Fruit fly (Drosophila melanogaster) ovary, adult (tissue): Measurements from ENCODE around the gene CG17258.

Experiments used
- CG17801 ChIP-seq: fragments of 200-800 bp; optimal IDR thresholded peaks from 2 replicates; lab custom pipeline; 2019; ENCODE audit warnings: missing biosample characterization, mild to moderate bottlenecking, missing genetic modification characterization, moderate library complexity; ENCODE audit not compliant: partially characterized antibody

Gene CG17258

dm6 chr2L:3029012-3029411, 6.1 kb downstream of the CG17258 start, which contains the start of the genes Sf3b2 and CG17219:
Gene Sf3b2, minus strand, starts transcription at chr2L:3029168.
Gene CG17219, plus strand, starts transcription at chr2L:3029253.
- peak; percentile 15 for TF ChIP-seq CG17801

- TF ChIP-seq CG17801: peak; percentile 38
Measured at dm6 chr2L:3022986-3023385, 12.2 kb downstream of the CG17258 start, which contains the start of the genes alpha4GT1 and Prp40. Gene alpha4GT1, minus strand, starts transcription at chr2L:3023141. Gene Prp40, plus strand, starts transcription at chr2L:3023226.

- TF ChIP-seq CG17801: peak; percentile 23
Measured at dm6 chr2L:3018212-3018611, 16.9 kb downstream of the CG17258 start, which contains the start of the genes CG17224 and CG17264. Gene CG17224, minus strand, starts transcription at chr2L:3018308. Gene CG17264, plus strand, starts transcription at chr2L:3018508.

- TF ChIP-seq CG17801: no peak
Measured at dm6 chr2L:3012780-3013179, 22.4 kb downstream of the CG17258 start.

- TF ChIP-seq CG17801: no peak
Measured at dm6 chr2L:3011484-3011883, 23.7 kb downstream of the CG17258 start.

- TF ChIP-seq CG17801: no peak
Measured at dm6 chr2L:3009438-3009837, 25.7 kb downstream of the CG17258 start.

dm6 chr2L:3006925-3007426, 28.2 kb downstream of the CG17258 start:
- TF ChIP-seq CG17801: no peak

- no peak for TF ChIP-seq CG17801
Measured at dm6 chr2L:3006194-3006593, 29.0 kb downstream of the CG17258 start.

- no peak for TF ChIP-seq CG17801
Measured at dm6 chr2L:3005483-3005882, 29.7 kb downstream of the CG17258 start.

- no peak for TF ChIP-seq CG17801
Measured at dm6 chr2L:3004601-3005000, 30.5 kb downstream of the CG17258 start.

dm6 chr2L:3003399-3003798, 31.7 kb downstream of the CG17258 start:
- no peak for TF ChIP-seq CG17801

dm6 chr2L:3001953-3002352, 33.2 kb downstream of the CG17258 start:
- TF ChIP-seq CG17801: no peak

- no peak for TF ChIP-seq CG17801
Measured at dm6 chr2L:3000517-3000934, 34.6 kb downstream of the CG17258 start.

dm6 chr2L:2999609-3000008, 35.5 kb downstream of the CG17258 start:
- no peak for TF ChIP-seq CG17801

dm6 chr2L:2999113-2999512, 36.0 kb downstream of the CG17258 start, which contains the start of gene Ccdc85:
Gene Ccdc85, plus strand, starts transcription at chr2L:2999286.
- peak; percentile 15 for TF ChIP-seq CG17801

- TF ChIP-seq CG17801: no peak
Measured at dm6 chr2L:2993702-2994101, 41.4 kb downstream of the CG17258 start.

dm6 chr2L:2993236-2993635, 41.9 kb downstream of the CG17258 start:
- no peak for TF ChIP-seq CG17801

- no peak for TF ChIP-seq CG17801
Measured at dm6 chr2L:2992664-2993174, 42.4 kb downstream of the CG17258 start, which contains the start of the genes okr and CG3558. Gene okr, minus strand, starts transcription at chr2L:2992759. Gene CG3558, plus strand, starts transcription at chr2L:2992870.
